Worm (Caenorhabditis elegans) whole organism, mixed stage, embryonic: ENCODE results near the gene C12D8.13.

Experiments used
- blmp-1 ChIP-seq: fragments of 150-350 bp; optimal IDR thresholded peaks from 2 replicates; lab custom pipeline; 2014; ENCODE audit warnings: missing biosample characterization, missing genetic modification characterization
- cnd-1 ChIP-seq: fragments of 200-800 bp; sonication (Bioruptor generic); optimal IDR thresholded peaks from 2 replicates; lab custom pipeline; 2018; ENCODE audit warnings: mild to moderate bottlenecking, missing genetic modification characterization, missing compliant biosample characterization
- drap-1 ChIP-seq: fragments of 200-800 bp; sonication (Bioruptor generic); optimal IDR thresholded peaks from 3 replicates; lab custom pipeline; 2018; ENCODE audit warnings: mild to moderate bottlenecking, missing genetic modification characterization, missing compliant biosample characterization
- elt-3 ChIP-seq: fragments of 150-350 bp; optimal IDR thresholded peaks from 2 replicates; lab custom pipeline; 2014; ENCODE audit warnings: missing biosample characterization, missing genetic modification characterization
- lsy-2 ChIP-seq: fragments of 150-350 bp; optimal IDR thresholded peaks from 2 replicates; lab custom pipeline; 2014; ENCODE audit warnings: missing biosample characterization, missing genetic modification characterization
- nhr-12 ChIP-seq: fragments of 150-350 bp; optimal IDR thresholded peaks from 2 replicates; lab custom pipeline; 2014; ENCODE audit warnings: missing biosample characterization, missing genetic modification characterization
- nhr-76 ChIP-seq: sonication (generic microtip); optimal IDR thresholded peaks from 2 replicates; lab custom pipeline; 2017; ENCODE audit warnings: missing biosample characterization, missing genetic modification characterization
- snpc-4 ChIP-seq: fragments of 150-350 bp; optimal IDR thresholded peaks from 2 replicates; lab custom pipeline; 2014; ENCODE audit warnings: missing biosample characterization, missing genetic modification characterization
- sptf-1 ChIP-seq: sonication (generic microtip); optimal IDR thresholded peaks from 2 replicates; lab custom pipeline; 2017; ENCODE audit warnings: mild to moderate bottlenecking, missing genetic modification characterization, moderate library complexity, missing compliant biosample characterization
- zip-8 ChIP-seq: fragments of 150-350 bp; optimal IDR thresholded peaks from 2 replicates; lab custom pipeline; 2014; ENCODE audit warnings: missing biosample characterization, missing genetic modification characterization
- ztf-11 ChIP-seq: fragments of 150-350 bp; optimal IDR thresholded peaks from 2 replicates; lab custom pipeline; 2014; ENCODE audit warnings: missing biosample characterization, missing genetic modification characterization

DNA sequence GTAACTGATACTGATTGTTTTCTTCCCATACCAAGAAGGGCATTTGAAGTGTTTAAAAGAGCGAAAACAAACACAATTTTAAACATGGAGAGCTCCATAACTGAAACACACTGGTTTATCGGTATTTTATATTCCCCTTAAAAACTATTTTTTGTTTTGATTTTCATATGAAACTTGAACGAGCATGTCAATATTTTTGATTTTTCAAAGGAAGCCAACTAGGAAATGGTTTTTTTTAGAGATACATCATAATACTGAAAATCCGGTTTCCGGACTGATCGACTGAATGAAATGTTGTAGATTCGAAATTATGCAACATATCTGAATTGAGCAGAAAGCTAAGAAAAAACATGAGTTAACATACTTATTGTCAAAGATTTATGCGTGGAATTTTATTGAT is 6.8 kb upstream of the C12D8.13 start, which contains the start of gene ttr-19:
- TF ChIP-seq ztf-11 (tag; lab: Kevin White, UChicago) (no peak), nhr-76 (no peak), blmp-1 (tag; lab: Kevin White, UChicago) (no peak), zip-8 (tag; lab: Kevin White, UChicago) (no peak), drap-1 (GFP tag; lab: Kevin White, UChicago) (no peak), sptf-1 (tag; lab: Kevin White, UChicago) (no peak), nhr-12 (tag; lab: Kevin White, UChicago) (no peak), cnd-1 (tag; lab: Kevin White, UChicago) (no peak), lsy-2 (tag; lab: Kevin White, UChicago) (no peak), elt-3 (tag; lab: Kevin White, UChicago) (no peak), snpc-4 (no peak)
